Fruit fly (Drosophila melanogaster) whole organism, prepupa: Measurements from ENCODE around the gene RhoGAP15B.

Experiments used
- CG15336 ChIP-seq: fragments of 200-800 bp; sonication (Bioruptor generic); IDR thresholded peaks from 2 replicates; pipeline ENCODE4 v1.3.6; 2022; ENCODE audit warnings: missing biosample characterization, missing genetic modification characterization
- CG16779 ChIP-seq: fragments of 200-800 bp; sonication (Bioruptor generic); optimal IDR thresholded peaks from 3 replicates; lab custom pipeline; 2017; ENCODE audit warnings: missing biosample characterization, mild to moderate bottlenecking, missing genetic modification characterization
- CG3032 ChIP-seq: fragments of 200-800 bp; optimal IDR thresholded peaks from 2 replicates; lab custom pipeline; 2019; ENCODE audit warnings: missing biosample characterization, mild to moderate bottlenecking, missing genetic modification characterization, moderate library complexity
- Eip93F ChIP-seq: fragments of 200-800 bp; sonication (Bioruptor generic); optimal IDR thresholded peaks from 2 replicates; lab custom pipeline; 2016; ENCODE audit warnings: missing biosample characterization, mild to moderate bottlenecking, missing genetic modification characterization
- Sox14 ChIP-seq: fragments of 200-800 bp; sonication (Bioruptor generic); optimal IDR thresholded peaks from 3 replicates; lab custom pipeline; 2016; ENCODE audit warnings: missing biosample characterization, missing genetic modification characterization
- eg ChIP-seq: fragments of 200-800 bp; sonication (Bioruptor generic); IDR thresholded peaks from 3 replicates; pipeline ENCODE4 v1.3.6; 2022; ENCODE audit warnings: missing biosample characterization, missing genetic modification characterization
- salr ChIP-seq, 2 experiments: fragments of 200-800 bp; sonication (Bioruptor generic); optimal IDR thresholded peaks; 3 replicates each; lab custom pipeline; 2016 to 2018; ENCODE audit warnings: missing biosample characterization in 2 of 2, missing genetic modification characterization in 2 of 2, mild to moderate bottlenecking in 1 of 2
- spab ChIP-seq: fragments of 200-800 bp; sonication (Bioruptor generic); optimal IDR thresholded peaks from 2 replicates; lab custom pipeline; 2017; ENCODE audit warnings: missing biosample characterization, mild to moderate bottlenecking, missing genetic modification characterization, missing genetic modification reagents

dm6 chrX:16943515-16943850 lies 393 bp downstream of the RhoGAP15B start:
- TF ChIP-seq Sox14 (GFP tag; lab: Kevin White, UChicago) (peak; percentile 60), CG3032 (no peak), CG15336 (GFP tag; lab: Robert Waterston, UW) (0 out of 2 replicates have a peak, but pooled peaks have one; percentile 19), salr (GFP tag; optimal IDR thresholded peaks at IDR 0.05; lab: Kevin White, UChicago) (no peak), spab (GFP tag; lab: Kevin White, UChicago) (no peak), Eip93F (GFP tag; lab: Kevin White, UChicago) (peak; percentile 6), CG16779 (tag; lab: Kevin White, UChicago) (no peak), eg (GFP tag; lab: Robert Waterston, UW) (no peak)
